Worm (Caenorhabditis elegans) whole organism, young adult: ENCODE results near the gene clec-239.

Experiments
- ZK185.1 ChIP-seq: sonication (generic microtip); optimal IDR thresholded peaks from 2 replicates; lab custom pipeline; 2016; ENCODE audit warnings: mild to moderate bottlenecking, missing genetic modification characterization, missing compliant biosample characterization; ENCODE audit not compliant: poor library complexity, severe bottlenecking
- ama-1 ChIP-seq, 3 experiments: fragments of 150-350 bp in 1 of 3; sonication (generic microtip) in 2 of 3; optimal IDR thresholded peaks; 2 replicates each; lab custom pipeline; 2014 to 2018; ENCODE audit warnings: missing biosample characterization in 2 of 3, missing genetic modification characterization in 2 of 3, missing genetic modification reagents in 2 of 3
- attf-3 ChIP-seq: fragments of 200-800 bp; sonication (Bioruptor generic); conservative IDR thresholded peaks from 2 replicates; pipeline ENCODE4 v1.3.6; 2022; ENCODE audit warnings: missing genetic modification reagents, missing genetic modification characterization, missing compliant biosample characterization
- attf-6 ChIP-seq: fragments of 200-800 bp; sonication (Bioruptor generic); IDR thresholded peaks from 2 replicates; pipeline ENCODE4 v1.3.6; 2022; ENCODE audit warnings: missing genetic modification reagents, missing genetic modification characterization, missing compliant biosample characterization
- ceh-40 ChIP-seq: fragments of 200-800 bp; sonication (Bioruptor generic); IDR thresholded peaks from 2 replicates; pipeline ENCODE4 v1.3.6; 2022; ENCODE audit warnings: missing genetic modification characterization, missing compliant biosample characterization
- chd-7 ChIP-seq: sonication (generic microtip); optimal IDR thresholded peaks from 2 replicates; lab custom pipeline; 2016; ENCODE audit warnings: mild to moderate bottlenecking, missing genetic modification characterization, moderate library complexity, missing compliant biosample characterization
- dpl-1 ChIP-seq: fragments of 150-350 bp; optimal IDR thresholded peaks from 2 replicates; lab custom pipeline; 2014; ENCODE audit warnings: missing biosample characterization, missing genetic modification reagents, missing genetic modification characterization
- nhr-27 ChIP-seq: fragments of 200-800 bp; sonication (Bioruptor generic); optimal IDR thresholded peaks from 2 replicates; lab custom pipeline; 2018; ENCODE audit warnings: mild to moderate bottlenecking, missing genetic modification characterization, moderate library complexity, missing compliant biosample characterization
- sea-2 ChIP-seq: fragments of 200-800 bp; sonication (Bioruptor generic); IDR thresholded peaks from 2 replicates; pipeline ENCODE4 v1.3.6; 2022; ENCODE audit warnings: missing genetic modification characterization, missing compliant biosample characterization
- snpc-1.3 ChIP-seq: sonication (generic microtip); optimal IDR thresholded peaks from 2 replicates; lab custom pipeline; 2017; ENCODE audit warnings: missing genetic modification characterization, mild to moderate bottlenecking, missing compliant biosample characterization, antibody characterized with exemption, moderate library complexity, missing genotype, missing genetic modification reagents; ENCODE audit not compliant: insufficient read depth
- snpc-4 ChIP-seq, 5 experiments: fragments of 150-350 bp in 1 of 5; sonication (generic microtip) in 4 of 5; optimal IDR thresholded peaks; 2 replicates each; lab custom pipeline; 2014 to 2018; ENCODE audit warnings: missing genetic modification characterization in 5 of 5, missing biosample characterization in 3 of 5, antibody characterized with exemption in 2 of 5, mild to moderate bottlenecking in 2 of 5, missing compliant biosample characterization in 2 of 5, missing genotype in 2 of 5, moderate library complexity in 2 of 5, missing genetic modification reagents in 1 of 5
- tlf-1 ChIP-seq: fragments of 200-800 bp; sonication (Bioruptor generic); optimal IDR thresholded peaks from 2 replicates; lab custom pipeline; 2018; ENCODE audit warnings: mild to moderate bottlenecking, missing genetic modification characterization, missing compliant biosample characterization
- zfh-2 ChIP-seq: fragments of 200-800 bp; sonication (Bioruptor generic); conservative IDR thresholded peaks from 2 replicates; pipeline ENCODE4 v1.3.6; 2022; ENCODE audit warnings: missing genetic modification reagents, missing genetic modification characterization, missing compliant biosample characterization
- ztf-26 ChIP-seq: sonication (generic microtip); optimal IDR thresholded peaks from 2 replicates; lab custom pipeline; 2017; ENCODE audit warnings: missing genetic modification characterization, missing compliant biosample characterization

DNA sequence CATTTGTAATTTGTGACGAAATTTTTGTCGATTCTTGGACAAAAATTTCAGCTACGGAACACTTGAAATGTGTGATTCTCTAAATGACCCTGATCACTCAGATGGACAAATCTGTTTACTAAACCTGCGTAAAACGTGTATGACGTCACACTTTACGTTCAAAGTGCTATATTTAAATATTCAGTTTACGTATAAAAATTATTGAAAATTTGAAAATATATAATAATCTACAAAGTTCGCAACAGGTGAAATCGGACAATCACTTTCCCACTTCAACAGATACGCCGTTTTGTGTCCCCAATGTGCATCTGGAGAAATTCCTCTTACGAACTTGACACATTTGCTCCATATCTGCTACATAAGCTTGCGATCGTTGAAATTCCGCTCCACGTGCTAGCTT lies 48.9 kb downstream of the clec-239 start, which contains the start of gene srh-131:
- TF ChIP-seq dpl-1 (GFP tag; lab: Kevin White, UChicago) = no peak
- TF ChIP-seq ceh-40 = no peak
- no peak for TF ChIP-seq ama-1 (optimal IDR thresholded peaks at IDR 0.05; lab: Kevin White, UChicago)
- no peak for TF ChIP-seq ama-1 (GFP tag; optimal IDR thresholded peaks at IDR 0.05; lab: Kevin White, UChicago)
- TF ChIP-seq snpc-4 (GFP tag; optimal IDR thresholded peaks at IDR 0.05; lab: Kevin White, UChicago) = no peak
- no peak for TF ChIP-seq snpc-4 (tag; optimal IDR thresholded peaks at IDR 0.05; lab: Kevin White, UChicago)
- TF ChIP-seq sea-2 (GFP tag; lab: Robert Waterston, UW) = no peak
- TF ChIP-seq chd-7 (tag; lab: Kevin White, UChicago) = no peak
- no peak for TF ChIP-seq snpc-1.3
- TF ChIP-seq tlf-1 (GFP tag; lab: Kevin White, UChicago) = no peak
- no peak for TF ChIP-seq attf-3 (GFP tag; lab: Robert Waterston, UW)
- no peak for TF ChIP-seq ZK185.1 (tag; lab: Kevin White, UChicago)
- no peak for TF ChIP-seq attf-6 (GFP tag; lab: Robert Waterston, UW)
- no peak for TF ChIP-seq nhr-27 (tag; lab: Kevin White, UChicago)
- TF ChIP-seq ztf-26 = no peak
- no peak for TF ChIP-seq zfh-2 (GFP tag; lab: Robert Waterston, UW)
